Fruit fly (Drosophila melanogaster): ENCODE measurements around the gene CG4119.

CG4119 gene

dm6 chrX:5695035-5695434, 29.2 kb downstream of the CG4119 start, which contains the start of gene CG3149 (continued):
- no peak for TF ChIP-seq CG15011 (GFP tag; optimal IDR thresholded peaks at IDR 0.05)
- TF ChIP-seq shn (GFP tag; optimal IDR thresholded peaks at IDR 0.05), result no peak
- no peak for TF ChIP-seq Meics (GFP tag; optimal IDR thresholded peaks at IDR 0.05)
- TF ChIP-seq CG12071 (GFP tag; optimal IDR thresholded peaks at IDR 0.05), result no peak
- TF ChIP-seq gsb (GFP tag; IDR thresholded peaks at IDR 0.05), result no peak
- no peak for TF ChIP-seq sens-2 (GFP tag; IDR thresholded peaks at IDR 0.05)
- TF ChIP-seq Doc3 (GFP tag; IDR thresholded peaks at IDR 0.05; ENCODE audit: partially characterized antibody), result peak; percentile 58
- TF ChIP-seq Max (GFP tag; optimal IDR thresholded peaks at IDR 0.05), result no peak
- TF ChIP-seq CG1603 (tag; optimal IDR thresholded peaks at IDR 0.05), result peak; percentile 30
- TF ChIP-seq B-H1 (GFP tag; IDR thresholded peaks at IDR 0.05), result no peak
- TF ChIP-seq CG15073 (GFP tag; optimal IDR thresholded peaks at IDR 0.05), result no peak
- TF ChIP-seq Bteb2 (GFP tag; optimal IDR thresholded peaks at IDR 0.05), result no peak
- no peak for TF ChIP-seq Lpt (GFP tag; optimal IDR thresholded peaks at IDR 0.05)
- TF ChIP-seq Dek (tag; optimal IDR thresholded peaks at IDR 0.05), result no peak
- no peak for TF ChIP-seq CG3065 (GFP tag; optimal IDR thresholded peaks at IDR 0.05)
- TF ChIP-seq rib (GFP tag; IDR thresholded peaks at IDR 0.05), result no peak
- peak; percentile 86 for TF ChIP-seq Dp (GFP tag; optimal IDR thresholded peaks at IDR 0.05)
- TF ChIP-seq Eip74EF (GFP tag; optimal IDR thresholded peaks at IDR 0.05), result no peak
- TF ChIP-seq ato (GFP tag; IDR thresholded peaks at IDR 0.05; ENCODE audit: partially characterized antibody), result peak; percentile 72
- TF ChIP-seq Dref (GFP tag; IDR thresholded peaks at IDR 0.05), result peak; percentile 81
- no peak for TF ChIP-seq CG2678 (tag; optimal IDR thresholded peaks at IDR 0.05)
- no peak for TF ChIP-seq CG17829 (tag; optimal IDR thresholded peaks at IDR 0.05)
- TF ChIP-seq CG16813 (GFP tag; IDR thresholded peaks at IDR 0.05; ENCODE audit: partially characterized antibody), result peak; percentile 62
- TF ChIP-seq fru (optimal IDR thresholded peaks at IDR 0.05), result no peak
- TF ChIP-seq Bgb (GFP tag; IDR thresholded peaks at IDR 0.05; ENCODE audit: partially characterized antibody), result peak; percentile 69
- TF ChIP-seq bbx (GFP tag; IDR thresholded peaks at IDR 0.05; ENCODE audit: partially characterized antibody), result peak; percentile 74
- TF ChIP-seq cg (GFP tag; optimal IDR thresholded peaks at IDR 0.05), result no peak
- no peak for TF ChIP-seq CG9817 (tag; optimal IDR thresholded peaks at IDR 0.05)
- TF ChIP-seq Asciz (GFP tag; optimal IDR thresholded peaks at IDR 0.05), result no peak
- TF ChIP-seq CG7987 (GFP tag; optimal IDR thresholded peaks at IDR 0.05), result no peak
- TF ChIP-seq br (optimal IDR thresholded peaks at IDR 0.05), result no peak
- TF ChIP-seq HLHmδ (GFP tag; optimal IDR thresholded peaks at IDR 0.05), result no peak
- TF ChIP-seq CG7372 (GFP tag; IDR thresholded peaks at IDR 0.05), result no peak
- TF ChIP-seq zfh1 (GFP tag; IDR thresholded peaks at IDR 0.05), result no peak
- TF ChIP-seq corto (GFP tag; optimal IDR thresholded peaks at IDR 0.05), result no peak
- no peak for TF ChIP-seq Rfx (GFP tag; IDR thresholded peaks at IDR 0.05)
- TF ChIP-seq dysf (GFP tag; IDR thresholded peaks at IDR 0.05), result no peak
- no peak for TF ChIP-seq sisA (GFP tag; IDR thresholded peaks at IDR 0.05)
- no peak for TF ChIP-seq emc (GFP tag; optimal IDR thresholded peaks at IDR 0.05)
- no peak for TF ChIP-seq tin (GFP tag; optimal IDR thresholded peaks at IDR 0.05)
- TF ChIP-seq CG8944 (GFP tag; optimal IDR thresholded peaks at IDR 0.05), result no peak
- no peak for TF ChIP-seq CG11560 (tag; IDR thresholded peaks at IDR 0.05)
- TF ChIP-seq CG2129 (GFP tag; IDR thresholded peaks at IDR 0.05; ENCODE audit: partially characterized antibody), result peak; percentile 49
- TF ChIP-seq CG6254 (GFP tag; optimal IDR thresholded peaks at IDR 0.05), result no peak
- TF ChIP-seq toy (GFP tag; IDR thresholded peaks at IDR 0.05), result no peak
- no peak for TF ChIP-seq CG14014 (GFP tag; IDR thresholded peaks at IDR 0.05)
- no peak for TF ChIP-seq Drgx (GFP tag; IDR thresholded peaks at IDR 0.05)
- TF ChIP-seq aop (GFP tag; IDR thresholded peaks at IDR 0.05), result no peak
- TF ChIP-seq CG6854 (GFP tag; optimal IDR thresholded peaks at IDR 0.05), result no peak
- TF ChIP-seq vnd (GFP tag; IDR thresholded peaks at IDR 0.05; ENCODE audit: partially characterized antibody), result peak; percentile 69
- no peak for TF ChIP-seq Hand (GFP tag; optimal IDR thresholded peaks at IDR 0.05)
- no peak for TF ChIP-seq seq (GFP tag; IDR thresholded peaks at IDR 0.05)

All from whole organism, embryonic.